Worm (Caenorhabditis elegans): ENCODE results near the gene F09F9.1.

DNA sequence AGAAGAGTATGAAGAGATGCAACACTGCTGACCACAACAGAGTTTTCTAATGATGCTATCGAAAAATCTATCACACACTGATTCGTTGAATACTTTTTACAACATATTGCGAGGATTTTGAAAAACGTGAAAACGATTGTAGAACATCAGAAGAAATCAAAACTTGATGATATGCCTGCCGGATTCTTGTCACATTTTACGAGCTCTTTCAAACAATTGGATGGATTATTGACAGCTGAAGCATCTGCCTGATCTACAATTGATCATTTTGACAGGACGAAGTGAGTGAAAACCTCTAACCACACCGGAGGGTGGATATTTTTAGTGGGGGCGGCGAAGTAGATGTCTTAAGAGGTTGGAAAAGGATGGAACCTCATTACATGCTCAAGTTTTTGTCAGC is 42.6 kb upstream of the F09F9.1 start:
- TF ChIP-seq scrt-1 (GFP tag; IDR thresholded peaks at IDR 0.05): no peak
- TF ChIP-seq ama-1 (optimal IDR thresholded peaks at IDR 0.05): no peak
- no peak for TF ChIP-seq ets-7 (tag; optimal IDR thresholded peaks at IDR 0.05)
- TF ChIP-seq aly-1 (tag; optimal IDR thresholded peaks at IDR 0.05): no peak
- no peak for TF ChIP-seq hmbx-1 (tag; optimal IDR thresholded peaks at IDR 0.05)
- no peak for TF ChIP-seq tbx-37 (GFP tag; conservative IDR thresholded peaks at IDR 0.05)
- no peak for TF ChIP-seq flt-1 (GFP tag; IDR thresholded peaks at IDR 0.05)
- TF ChIP-seq ceh-13 (GFP tag; optimal IDR thresholded peaks at IDR 0.05): no peak
- TF ChIP-seq sea-1 (GFP tag; conservative IDR thresholded peaks at IDR 0.05): no peak
- TF ChIP-seq hnd-1 (tag; optimal IDR thresholded peaks at IDR 0.05): no peak
- TF ChIP-seq F13C5.2 (tag; optimal IDR thresholded peaks at IDR 0.05): no peak
- TF ChIP-seq tra-4 (tag; optimal IDR thresholded peaks at IDR 0.05): no peak

Measured in whole organism, early embryonic.